Worm (Caenorhabditis elegans) whole organism, midembryonic: ENCODE results near the gene C16C8.12.

ENCODE experiments used
- T22C8.4 ChIP-seq: fragments of 200-800 bp; sonication (Bioruptor generic); IDR thresholded peaks from 2 replicates; pipeline ENCODE4 v1.3.6; 2022; ENCODE audit warnings: missing genetic modification characterization, missing compliant biosample characterization
- cog-1 ChIP-seq: sonication (generic microtip); optimal IDR thresholded peaks from 2 replicates; lab custom pipeline; 2016; ENCODE audit warnings: missing genetic modification characterization, missing compliant biosample characterization
- flt-1 ChIP-seq: fragments of 200-800 bp; sonication (Bioruptor generic); IDR thresholded peaks from 2 replicates; pipeline ENCODE4 v1.3.6; 2022; ENCODE audit warnings: missing genetic modification characterization, missing compliant biosample characterization
- klf-2 ChIP-seq: fragments of 200-800 bp; sonication (Bioruptor generic); conservative IDR thresholded peaks from 2 replicates; pipeline ENCODE4 v1.3.6; 2022; ENCODE audit warnings: missing genetic modification reagents, missing genetic modification characterization, missing compliant biosample characterization
- med-1 ChIP-seq: sonication (generic microtip); optimal IDR thresholded peaks from 2 replicates; lab custom pipeline; 2017; ENCODE audit warnings: missing genetic modification characterization, mild to moderate bottlenecking, missing compliant biosample characterization, antibody characterized with exemption, missing genetic modification reagents; ENCODE audit not compliant: insufficient read depth
- ref-1 ChIP-seq: fragments of 200-800 bp; sonication (Bioruptor generic); conservative IDR thresholded peaks from 2 replicates; pipeline ENCODE4 v1.3.6; 2022; ENCODE audit warnings: missing genetic modification reagents, missing genetic modification characterization, missing compliant biosample characterization
- tab-1 ChIP-seq: fragments of 200-800 bp; sonication (Bioruptor generic); IDR thresholded peaks from 2 replicates; pipeline ENCODE4 v1.3.6; 2022; ENCODE audit warnings: missing genetic modification characterization, missing compliant biosample characterization
- ztf-29 ChIP-seq: fragments of 200-800 bp; sonication (Bioruptor generic); IDR thresholded peaks from 2 replicates; pipeline ENCODE4 v1.3.6; 2022; ENCODE audit warnings: missing genetic modification reagents, missing genetic modification characterization, missing compliant biosample characterization

DNA sequence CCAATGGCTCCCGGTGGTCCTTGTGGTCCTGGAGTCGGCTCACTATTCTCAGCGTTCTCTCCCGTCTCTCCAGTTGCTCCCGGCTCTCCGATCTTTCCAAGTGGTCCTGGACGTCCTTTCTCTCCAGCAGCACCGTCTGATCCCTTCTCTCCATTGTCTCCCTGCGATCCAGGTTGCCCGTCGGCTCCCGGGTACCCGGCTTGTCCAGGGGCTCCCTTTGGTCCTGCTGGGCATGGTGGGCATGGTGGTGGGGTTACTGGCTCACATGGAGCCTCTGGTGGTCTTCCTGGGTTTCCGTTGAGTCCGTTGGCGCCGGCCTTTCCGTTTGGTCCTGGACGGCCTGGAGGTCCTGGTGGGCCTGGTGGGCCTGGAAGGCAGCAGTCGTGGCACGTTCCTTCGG lies 47.9 kb downstream of the C16C8.12 start:
- no peak for TF ChIP-seq med-1 (GFP tag; lab: Kevin White, UChicago)
- no peak for TF ChIP-seq tab-1
- no peak for TF ChIP-seq klf-2
- no peak for TF ChIP-seq ref-1 (GFP tag; lab: Robert Waterston, UW)
- TF ChIP-seq ztf-29 (GFP tag; lab: Robert Waterston, UW), result no peak
- no peak for TF ChIP-seq flt-1 (GFP tag; lab: Robert Waterston, UW)
- no peak for TF ChIP-seq T22C8.4
- TF ChIP-seq cog-1 (tag; lab: Kevin White, UChicago), result no peak
